Worm (Caenorhabditis elegans): ENCODE data around the gene ins-37.
A peak's percentile ranks its signal among the peaks of the same experiment; 100 is the strongest.

The ins-37 gene

ce11 chrII:13815513-13815912, 20.4 kb downstream of the ins-37 start:
- no peak for TF ChIP-seq ZK337.2 (GFP tag; IDR thresholded peaks at IDR 0.05)
- no peak for TF ChIP-seq vab-7 (GFP tag; IDR thresholded peaks at IDR 0.05)
- peak; percentile 86 for TF ChIP-seq aha-1 (tag)
- 0 out of 2 replicates have a peak, but pooled peaks have one; percentile 56 for TF ChIP-seq daf-19 (GFP tag; conservative IDR thresholded peaks at IDR 0.05)
- TF ChIP-seq unc-62 (GFP tag; optimal IDR thresholded peaks at IDR 0.05 in 1 of 2) = peak in 1 of 2 experiments; percentile 87
- no peak for TF ChIP-seq unc-62 (tag; optimal IDR thresholded peaks at IDR 0.05)

- TF ChIP-seq lin-1 (GFP tag; IDR thresholded peaks at IDR 0.05) = 0 out of 2 replicates have a peak, but pooled peaks have one; percentile 17
- no peak for TF ChIP-seq madf-9 (GFP tag; conservative IDR thresholded peaks at IDR 0.05)
- TF ChIP-seq hlh-30 (tag; optimal IDR thresholded peaks at IDR 0.05; ENCODE audit: insufficient read depth) = peak; percentile 26
- TF ChIP-seq ctbp-1 (GFP tag; IDR thresholded peaks at IDR 0.05) = no peak
- no peak for TF ChIP-seq zfp-3 (GFP tag; conservative IDR thresholded peaks at IDR 0.05)
- TF ChIP-seq spr-1 (tag; optimal IDR thresholded peaks at IDR 0.05) = no peak
- TF ChIP-seq daf-16 (GFP tag; optimal IDR thresholded peaks at IDR 0.05) = no peak
- TF ChIP-seq daf-16 (tag; optimal IDR thresholded peaks at IDR 0.05) = peak; percentile 37
- TF ChIP-seq aha-1 (tag) = peak; percentile 97
- TF ChIP-seq pha-4 (GFP tag; IDR thresholded peaks at IDR 0.05) = 0 out of 2 replicates have a peak, but pooled peaks have one; percentile 20
- no peak for TF ChIP-seq pha-4 (tag; optimal IDR thresholded peaks at IDR 0.05)
- no peak for TF ChIP-seq ZK337.2 (GFP tag; IDR thresholded peaks at IDR 0.05)
- peak; percentile 56 for TF ChIP-seq dve-1 (tag; optimal IDR thresholded peaks at IDR 0.05; ENCODE audit: insufficient read depth)
- peak; percentile 13 for TF ChIP-seq mes-2 (tag; optimal IDR thresholded peaks at IDR 0.05; ENCODE audit: poor library complexity, severe bottlenecking)
- peak; percentile 90 for TF ChIP-seq pqm-1 (tag; optimal IDR thresholded peaks at IDR 0.05)
- TF ChIP-seq nhr-42 (GFP tag; IDR thresholded peaks at IDR 0.05) = peak; percentile 30; the same call in 1 of the 2 replicates
- TF ChIP-seq hlh-11 (tag; optimal IDR thresholded peaks at IDR 0.05) = peak; percentile 82
- peak; percentile 81 for TF ChIP-seq dmd-6 (GFP tag; IDR thresholded peaks at IDR 0.05)
- TF ChIP-seq unc-62 (GFP tag; optimal IDR thresholded peaks at IDR 0.05 in 1 of 2) = peak in 1 of 2 experiments; percentile 26
- TF ChIP-seq unc-62 (tag; optimal IDR thresholded peaks at IDR 0.05) = no peak
- peak; percentile 82 for TF ChIP-seq nhr-77 (tag; optimal IDR thresholded peaks at IDR 0.05)
- peak; percentile 76 for TF ChIP-seq nhr-28 (tag; optimal IDR thresholded peaks at IDR 0.05)
- 0 out of 2 replicates have a peak, but pooled peaks have one; percentile 11 for TF ChIP-seq php-3 (GFP tag; IDR thresholded peaks at IDR 0.05)
- TF ChIP-seq vab-7 (GFP tag; IDR thresholded peaks at IDR 0.05) = no peak
Observed at ce11 chrII:13813950-13814349, 22.0 kb downstream of the ins-37 start.

- no peak for TF ChIP-seq lin-38 (GFP tag; IDR thresholded peaks at IDR 0.05)
- no peak for TF ChIP-seq ztf-11 (tag; optimal IDR thresholded peaks at IDR 0.05)
- TF ChIP-seq ces-1 (GFP tag; optimal IDR thresholded peaks at IDR 0.05) = peak; percentile 79
- peak in 1 of 2 experiments; percentile 0 for TF ChIP-seq lsy-2 (tag; optimal IDR thresholded peaks at IDR 0.05)
- no peak for TF ChIP-seq snpc-4 (tag; optimal IDR thresholded peaks at IDR 0.05)
- no peak for TF ChIP-seq zfp-2 (tag; optimal IDR thresholded peaks at IDR 0.05)
- TF ChIP-seq nhr-237 (tag; optimal IDR thresholded peaks at IDR 0.05) = no peak
- peak; percentile 49; the same call in 1 of the 2 replicates for TF ChIP-seq ctbp-1 (GFP tag; IDR thresholded peaks at IDR 0.05)
- no peak for TF ChIP-seq nhr-77 (tag; optimal IDR thresholded peaks at IDR 0.05)
- no peak for TF ChIP-seq F10B5.3 (tag; optimal IDR thresholded peaks at IDR 0.05)
Observed at ce11 chrII:13813413-13813812, 22.5 kb downstream of the ins-37 start.

- TF ChIP-seq lim-7 (GFP tag; IDR thresholded peaks at IDR 0.05) (no peak), Y75B8A.6 (GFP tag; IDR thresholded peaks at IDR 0.05) (no peak), fkh-10 (GFP tag; optimal IDR thresholded peaks at IDR 0.05) (peak; percentile 57), hmg-1.1 (GFP tag; IDR thresholded peaks at IDR 0.05) (no peak)
Observed at ce11 chrII:13812335-13812734, 23.6 kb downstream of the ins-37 start.
